Fruit fly (Drosophila melanogaster): ENCODE results near the gene CG4956.

CG4956 gene

dm6 chr3R:25740348-25740751 lies 37.8 kb downstream of the CG4956 start, which contains the start of gene LpR2 (continued):
- TF ChIP-seq CG31627 (GFP tag; optimal IDR thresholded peaks at IDR 0.05) (no peak), CG3032 (tag; optimal IDR thresholded peaks at IDR 0.05) (no peak), net (GFP tag; optimal IDR thresholded peaks at IDR 0.05) (no peak), svp (GFP tag) (no peak), CG9139 (GFP tag; optimal IDR thresholded peaks at IDR 0.05) (peak; percentile 13), ss (GFP tag; optimal IDR thresholded peaks at IDR 0.05) (peak in 1 of 2 experiments; percentile 36), lz (GFP tag; optimal IDR thresholded peaks at IDR 0.05) (no peak)

dm6 chr3R:25739727-25740126 lies 38.4 kb downstream of the CG4956 start:
- TF ChIP-seq CG1621 (tag; optimal IDR thresholded peaks at IDR 0.05) (no peak), Lpt (GFP tag; optimal IDR thresholded peaks at IDR 0.05) (no peak), Eip75B (GFP tag; optimal IDR thresholded peaks at IDR 0.05) (no peak), dac (GFP tag; optimal IDR thresholded peaks at IDR 0.05) (no peak), CG8119 (GFP tag; IDR thresholded peaks at IDR 0.05) (no peak), lz (GFP tag; optimal IDR thresholded peaks at IDR 0.05) (no peak), CG34406 (GFP tag; optimal IDR thresholded peaks at IDR 0.05) (no peak), Eip78C (GFP tag) (no peak), achi (GFP tag; optimal IDR thresholded peaks at IDR 0.05) (no peak), Ets96B (tag; optimal IDR thresholded peaks at IDR 0.05) (no peak), pdm3 (GFP tag; optimal IDR thresholded peaks at IDR 0.05) (no peak), CG11902 (GFP tag; optimal IDR thresholded peaks at IDR 0.05) (no peak), CG3032 (tag; optimal IDR thresholded peaks at IDR 0.05) (no peak), CG6792 (GFP tag; optimal IDR thresholded peaks at IDR 0.05) (no peak), topi (GFP tag; optimal IDR thresholded peaks at IDR 0.05) (no peak)

- TF ChIP-seq Eip78C (GFP tag): peak; percentile 100
- TF ChIP-seq ss (GFP tag; optimal IDR thresholded peaks at IDR 0.05): peak; percentile 98 to 99
- peak; percentile 98 for TF ChIP-seq Gug (GFP tag; IDR thresholded peaks at IDR 0.05)
- peak; percentile 99 for TF ChIP-seq acj6 (GFP tag; optimal IDR thresholded peaks at IDR 0.05)
- peak; percentile 100 for TF ChIP-seq svp (GFP tag)
- TF ChIP-seq lz (GFP tag; optimal IDR thresholded peaks at IDR 0.05): peak; percentile 99
- peak; percentile 99 for TF ChIP-seq CG34406 (GFP tag; optimal IDR thresholded peaks at IDR 0.05)
- TF ChIP-seq CG32006 (GFP tag; optimal IDR thresholded peaks at IDR 0.05): peak; percentile 98
- peak; percentile 99 for TF ChIP-seq CG10631 (GFP tag; optimal IDR thresholded peaks at IDR 0.05)
- TF ChIP-seq CG16779 (tag; optimal IDR thresholded peaks at IDR 0.05): peak; percentile 97
- TF ChIP-seq CG8119 (GFP tag; IDR thresholded peaks at IDR 0.05): peak; percentile 97
- peak; percentile 99 for TF ChIP-seq CG6163 (GFP tag; IDR thresholded peaks at IDR 0.05)
- TF ChIP-seq Blimp-1 (GFP tag; optimal IDR thresholded peaks at IDR 0.05): peak; percentile 100
- TF ChIP-seq CG3919 (GFP tag; optimal IDR thresholded peaks at IDR 0.05): peak; percentile 100
- peak; percentile 99 for TF ChIP-seq CG11902 (GFP tag; optimal IDR thresholded peaks at IDR 0.05)
- peak; percentile 98 for TF ChIP-seq eg (GFP tag; IDR thresholded peaks at IDR 0.05)
- TF ChIP-seq dac (GFP tag; optimal IDR thresholded peaks at IDR 0.05): peak; percentile 96
- TF ChIP-seq cyc (GFP tag; optimal IDR thresholded peaks at IDR 0.05): peak; percentile 99
- TF ChIP-seq Sox15 (GFP tag; optimal IDR thresholded peaks at IDR 0.05): peak; percentile 98
- peak; percentile 99 for TF ChIP-seq net (GFP tag; optimal IDR thresholded peaks at IDR 0.05)
- peak; percentile 99 for TF ChIP-seq achi (GFP tag; optimal IDR thresholded peaks at IDR 0.05)
- peak; percentile 99 for TF ChIP-seq spab (GFP tag; optimal IDR thresholded peaks at IDR 0.05)
- TF ChIP-seq CG6808 (GFP tag; optimal IDR thresholded peaks at IDR 0.05): peak; percentile 98
- TF ChIP-seq Lpt (GFP tag; optimal IDR thresholded peaks at IDR 0.05): peak; percentile 98
- TF ChIP-seq CG3032 (tag; optimal IDR thresholded peaks at IDR 0.05): peak; percentile 99
- TF ChIP-seq pdm3 (GFP tag; optimal IDR thresholded peaks at IDR 0.05): peak; percentile 99
- peak; percentile 99 for TF ChIP-seq esn (GFP tag; optimal IDR thresholded peaks at IDR 0.05)
- peak; percentile 99 for TF ChIP-seq fd59A (GFP tag; optimal IDR thresholded peaks at IDR 0.05)
- peak; percentile 100 for TF ChIP-seq Ets96B (tag; optimal IDR thresholded peaks at IDR 0.05)
- peak; percentile 98 for TF ChIP-seq Eip93F (GFP tag; optimal IDR thresholded peaks at IDR 0.05)
- peak; percentile 100 for TF ChIP-seq Eip75B (GFP tag; optimal IDR thresholded peaks at IDR 0.05)
- TF ChIP-seq CG6854 (GFP tag; optimal IDR thresholded peaks at IDR 0.05): peak; percentile 98
- peak; percentile 92 for TF ChIP-seq CG6276 (GFP tag; optimal IDR thresholded peaks at IDR 0.05)
- peak; percentile 97 for TF ChIP-seq CG15336 (GFP tag; IDR thresholded peaks at IDR 0.05)
- TF ChIP-seq CG11294 (GFP tag; IDR thresholded peaks at IDR 0.05): peak; percentile 96
- peak; percentile 99 for TF ChIP-seq salr (GFP tag; optimal IDR thresholded peaks at IDR 0.05)
- peak; percentile 98 for TF ChIP-seq Smox (GFP tag; optimal IDR thresholded peaks at IDR 0.05)
- TF ChIP-seq CG9139 (GFP tag; optimal IDR thresholded peaks at IDR 0.05): peak; percentile 98
- peak; percentile 97 for TF ChIP-seq vri (GFP tag; optimal IDR thresholded peaks at IDR 0.05)
- TF ChIP-seq Sox14 (GFP tag; optimal IDR thresholded peaks at IDR 0.05): peak; percentile 99
Observed at dm6 chr3R:25737735-25738371, 40.3 kb downstream of the CG4956 start.

Measured in whole organism, prepupa.